Fruit fly (Drosophila melanogaster): ENCODE measurements around the gene CG7341.
A peak's percentile ranks its signal among the peaks of the same experiment; 100 is the strongest.

CG7341 gene

DNA sequence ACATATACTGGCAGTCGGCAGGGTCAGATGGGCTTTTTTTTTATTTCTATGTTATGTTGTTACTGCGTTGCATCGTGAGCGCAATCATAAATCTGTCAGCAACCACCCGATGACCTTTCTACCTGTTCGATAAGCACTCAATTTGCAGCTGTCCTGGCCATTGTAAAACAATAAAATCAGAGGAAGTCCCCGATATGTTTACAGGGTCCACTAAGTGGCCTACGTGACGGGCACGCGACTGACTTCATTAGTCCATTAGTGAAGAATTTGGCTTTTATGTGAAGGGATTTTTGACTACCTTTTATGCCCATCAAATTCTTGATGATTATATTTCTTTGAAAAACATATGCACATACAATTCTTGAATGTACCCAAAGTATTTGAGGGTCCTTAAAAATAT is 25.5 kb downstream of the CG7341 start:
- TF ChIP-seq CG14711 (tag; optimal IDR thresholded peaks at IDR 0.05) (no peak), Clk (GFP tag; optimal IDR thresholded peaks at IDR 0.05) (no peak), Mnt (GFP tag; optimal IDR thresholded peaks at IDR 0.05) (no peak), CG33017 (tag; optimal IDR thresholded peaks at IDR 0.05) (no peak), CG7101 (tag; optimal IDR thresholded peaks at IDR 0.05) (no peak)

- TF ChIP-seq bab1 (GFP tag; optimal IDR thresholded peaks at IDR 0.05) (peak; percentile 16), CG7045 (GFP tag; optimal IDR thresholded peaks at IDR 0.05) (no peak), CG12768 (GFP tag; optimal IDR thresholded peaks at IDR 0.05) (peak; percentile 8), Hr96 (GFP tag; optimal IDR thresholded peaks at IDR 0.05) (peak; percentile 16)
Measured at dm6 chr3L:18139184-18139629, 26.4 kb downstream of the CG7341 start, which contains the start of gene geko. Gene geko (plus strand): TSS chr3L:18139402.

- TF ChIP-seq Clk (GFP tag; optimal IDR thresholded peaks at IDR 0.05) (no peak), bab1 (GFP tag; optimal IDR thresholded peaks at IDR 0.05) (no peak), Mnt (GFP tag; optimal IDR thresholded peaks at IDR 0.05) (no peak), ovo (GFP tag; optimal IDR thresholded peaks at IDR 0.05) (peak; percentile 27), CG7101 (tag; optimal IDR thresholded peaks at IDR 0.05) (peak; percentile 25), CG12768 (GFP tag; optimal IDR thresholded peaks at IDR 0.05) (no peak), CG1620 (GFP tag; optimal IDR thresholded peaks at IDR 0.05) (no peak), CG5204 (GFP tag; optimal IDR thresholded peaks at IDR 0.05) (no peak), CG11617 (GFP tag; optimal IDR thresholded peaks at IDR 0.05) (no peak), tj (GFP tag; optimal IDR thresholded peaks at IDR 0.05) (no peak)
Measured at dm6 chr3L:18142969-18143368, 30.2 kb downstream of the CG7341 start.

dm6 chr3L:18144620-18145019 is 31.9 kb downstream of the CG7341 start:
- TF ChIP-seq Mnt (GFP tag; optimal IDR thresholded peaks at IDR 0.05) = no peak
- no peak for TF ChIP-seq CG11617 (GFP tag; optimal IDR thresholded peaks at IDR 0.05)
- TF ChIP-seq Crg-1 (GFP tag; optimal IDR thresholded peaks at IDR 0.05) = no peak
- TF ChIP-seq CG5204 (GFP tag; optimal IDR thresholded peaks at IDR 0.05) = no peak
- TF ChIP-seq CG1620 (GFP tag; optimal IDR thresholded peaks at IDR 0.05) = no peak
- TF ChIP-seq kay (GFP tag; ENCODE audit: borderline replicate concordance) = no peak
- TF ChIP-seq cnc (optimal IDR thresholded peaks at IDR 0.05) = no peak
- no peak for TF ChIP-seq CG7045 (GFP tag; optimal IDR thresholded peaks at IDR 0.05)

DNA sequence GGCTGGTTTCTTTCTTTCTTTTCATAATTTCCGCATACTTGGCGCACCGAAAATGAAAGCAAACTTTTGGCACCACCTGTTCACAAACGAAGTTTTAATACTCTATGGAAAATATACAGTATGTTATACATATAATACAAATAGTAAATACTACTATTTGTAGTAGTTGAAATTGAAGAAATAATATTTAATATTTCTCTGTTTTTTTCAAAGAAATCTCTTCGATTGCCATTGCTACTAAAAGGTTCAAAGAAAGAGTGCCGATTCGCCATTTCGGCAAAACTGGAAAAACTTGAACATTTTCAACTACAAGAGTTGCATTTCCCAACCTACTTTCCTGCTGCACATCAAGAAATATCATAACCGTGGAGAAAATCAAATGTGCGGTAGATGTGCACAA is 34.1 kb downstream of the CG7341 start:
- TF ChIP-seq CG12768 (GFP tag; optimal IDR thresholded peaks at IDR 0.05) = no peak
- TF ChIP-seq kay (GFP tag; ENCODE audit: borderline replicate concordance) = no peak
- no peak for TF ChIP-seq toe (GFP tag; optimal IDR thresholded peaks at IDR 0.05)
- TF ChIP-seq pad (GFP tag; optimal IDR thresholded peaks at IDR 0.05) = no peak
- no peak for TF ChIP-seq bab1 (GFP tag; optimal IDR thresholded peaks at IDR 0.05)
- no peak for TF ChIP-seq cnc (optimal IDR thresholded peaks at IDR 0.05)

- no peak for TF ChIP-seq CG7101 (tag; optimal IDR thresholded peaks at IDR 0.05)
Measured at dm6 chr3L:18147596-18147995, 34.8 kb downstream of the CG7341 start.

DNA sequence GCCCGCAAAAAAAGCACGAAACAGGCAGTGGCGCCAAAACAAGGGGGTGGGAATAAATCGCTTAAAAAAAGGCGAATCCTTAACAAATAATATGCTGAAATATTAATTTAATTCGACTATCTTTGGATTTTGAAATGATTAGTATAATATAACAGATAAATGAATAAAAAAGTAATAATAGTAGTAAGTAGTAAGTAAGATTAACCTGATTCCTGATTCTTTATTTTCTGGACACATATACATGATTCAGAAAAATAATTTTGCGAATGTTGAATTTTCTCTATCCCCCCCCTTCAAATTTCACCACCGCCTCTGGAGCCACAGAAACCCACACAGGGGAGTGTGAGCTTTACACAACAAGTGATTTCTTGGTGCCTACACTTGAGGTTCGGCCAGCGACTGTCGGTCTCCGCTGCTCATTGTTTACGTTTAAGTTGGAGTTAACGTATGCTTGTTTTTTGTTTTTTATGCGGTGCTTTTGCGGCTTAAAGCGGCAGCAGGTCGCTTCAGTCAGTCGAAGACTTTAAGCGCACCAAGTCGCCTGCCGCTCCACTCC is 35.7 kb downstream of the CG7341 start, which contains the start of gene CG7330:
Gene CG7330 (plus strand): TSS at position 506 of the 556 bp plus-strand sequence.
- TF ChIP-seq Hr96 (GFP tag; optimal IDR thresholded peaks at IDR 0.05) (no peak), CG5204 (GFP tag; optimal IDR thresholded peaks at IDR 0.05) (no peak), Mnt (GFP tag; optimal IDR thresholded peaks at IDR 0.05) (no peak), CG14711 (tag; optimal IDR thresholded peaks at IDR 0.05) (peak; percentile 56), CG12768 (GFP tag; optimal IDR thresholded peaks at IDR 0.05) (no peak), tj (GFP tag; optimal IDR thresholded peaks at IDR 0.05) (peak; percentile 56), toe (GFP tag; optimal IDR thresholded peaks at IDR 0.05) (peak; percentile 7), kay (GFP tag; ENCODE audit: borderline replicate concordance) (no peak), pad (GFP tag; optimal IDR thresholded peaks at IDR 0.05) (peak; percentile 72), ovo (GFP tag; optimal IDR thresholded peaks at IDR 0.05) (no peak), CG1620 (GFP tag; optimal IDR thresholded peaks at IDR 0.05) (peak; percentile 30), Clk (GFP tag; optimal IDR thresholded peaks at IDR 0.05) (no peak), CG7045 (GFP tag; optimal IDR thresholded peaks at IDR 0.05) (no peak), cic (GFP tag; optimal IDR thresholded peaks at IDR 0.05) (no peak), cnc (optimal IDR thresholded peaks at IDR 0.05) (no peak), bab1 (GFP tag; optimal IDR thresholded peaks at IDR 0.05) (peak; percentile 94), CG11617 (GFP tag; optimal IDR thresholded peaks at IDR 0.05) (peak; percentile 53), CG33017 (tag; optimal IDR thresholded peaks at IDR 0.05) (no peak), CG7101 (tag; optimal IDR thresholded peaks at IDR 0.05) (peak; percentile 35), Crg-1 (GFP tag; optimal IDR thresholded peaks at IDR 0.05) (peak; percentile 49)

DNA sequence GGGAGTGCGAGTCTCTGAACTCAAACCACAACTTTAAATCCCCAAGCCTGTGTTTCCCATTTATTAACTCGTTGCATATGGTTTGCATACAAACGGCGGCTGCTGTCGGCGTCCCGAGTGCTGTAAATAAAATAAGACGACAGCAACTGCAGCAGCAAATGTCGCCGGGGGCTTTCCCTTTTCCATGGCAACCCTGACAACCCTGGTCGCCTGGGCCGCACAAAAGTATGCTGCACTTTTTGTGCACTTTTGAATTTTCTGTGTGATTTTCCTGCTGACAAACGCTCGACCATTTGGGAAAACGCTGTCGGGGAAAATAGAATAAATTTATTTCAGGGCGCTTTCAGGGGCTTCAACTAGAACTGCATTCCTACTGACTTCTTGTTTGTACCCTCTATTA is 41.4 kb downstream of the CG7341 start:
- TF ChIP-seq Hr96 (GFP tag; optimal IDR thresholded peaks at IDR 0.05) (no peak), CG14711 (tag; optimal IDR thresholded peaks at IDR 0.05) (peak; percentile 32)
